Fruit fly (Drosophila melanogaster) whole organism, embryonic: ENCODE data around the gene CG46427.

Experiments
- CG3847 ChIP-seq: fragments of 200-800 bp; sonication (Bioruptor generic); IDR thresholded peaks from 2 replicates; pipeline ENCODE4 v1.3.6; 2022; ENCODE audit warnings: missing biosample characterization, missing genetic modification characterization
- D19A ChIP-seq: fragments of 200-800 bp; optimal IDR thresholded peaks from 3 replicates; lab custom pipeline; 2019; ENCODE audit warnings: missing biosample characterization, mild to moderate bottlenecking, missing genetic modification characterization, moderate library complexity
- GATAe ChIP-seq: fragments of 200-800 bp; sonication (Bioruptor generic); conservative IDR thresholded peaks from 2 replicates; pipeline ENCODE4 v1.3.6; 2022; ENCODE audit warnings: missing biosample characterization, missing genetic modification characterization
- kni ChIP-seq: fragments of 200-800 bp; sonication (Bioruptor generic); optimal IDR thresholded peaks from 3 replicates; lab custom pipeline; 2017; ENCODE audit warnings: mild to moderate bottlenecking, missing biosample characterization, missing genetic modification reagents, missing genetic modification characterization
- phol ChIP-seq: fragments of 200-800 bp; sonication (Bioruptor generic); optimal IDR thresholded peaks from 3 replicates; lab custom pipeline; 2018; ENCODE audit warnings: missing biosample characterization, mild to moderate bottlenecking, missing genetic modification characterization, moderate library complexity

dm6 chr3R:12450713-12451259 is 11.8 kb upstream of the CG46427 start:
- no peak for TF ChIP-seq phol (tag; lab: Kevin White, UChicago)
- TF ChIP-seq D19A (tag; lab: Kevin White, UChicago), result no peak
- no peak for TF ChIP-seq kni (GFP tag; lab: Kevin White, UChicago)
- TF ChIP-seq CG3847, result no peak
- no peak for TF ChIP-seq GATAe
